Comparison of ENCODE assay signal across 1 fruit fly cellular context in genomic region chr2L:18945765-18946552, dm6.
TF ChIP-seq lines count a peak whose summit lies in the region.

TSS of gene CG46304 (plus strand) at chr2L:18946305.

TF ChIP-seq in whole organism, prepupa, 60 proteins besides CTCF, POLR2A, EP300 and RAD21 (continued from another document):
- TF ChIP-seq CG11762 (GFP tag; optimal IDR thresholded peaks at IDR 0.05; lab: Kevin White, UChicago; ENCODE audit: insufficient read depth) = peak; percentile 6
- peak; percentile 22 for TF ChIP-seq Sox15 (GFP tag; optimal IDR thresholded peaks at IDR 0.05; lab: Kevin White, UChicago)
- peak; percentile 54 for TF ChIP-seq CG31627 (GFP tag; optimal IDR thresholded peaks at IDR 0.05; lab: Kevin White, UChicago)
- peak; percentile 32 for TF ChIP-seq acj6 (GFP tag; optimal IDR thresholded peaks at IDR 0.05; lab: Kevin White, UChicago)
- TF ChIP-seq CG7368 (GFP tag; optimal IDR thresholded peaks at IDR 0.05; lab: Kevin White, UChicago) = no peak
- no peak for TF ChIP-seq CG8119 (GFP tag; IDR thresholded peaks at IDR 0.05; lab: Robert Waterston, UW)
- peak; percentile 33 for TF ChIP-seq pdm3 (GFP tag; optimal IDR thresholded peaks at IDR 0.05; lab: Kevin White, UChicago)
- peak; percentile 29 for TF ChIP-seq Eip75B (GFP tag; optimal IDR thresholded peaks at IDR 0.05; lab: Kevin White, UChicago)
- TF ChIP-seq CG8632 (GFP tag; optimal IDR thresholded peaks at IDR 0.05; lab: Kevin White, UChicago) = peak; percentile 1
- TF ChIP-seq Lpt (GFP tag; optimal IDR thresholded peaks at IDR 0.05; lab: Kevin White, UChicago) = peak; percentile 61
- peak; percentile 68 for TF ChIP-seq Sox14 (GFP tag; optimal IDR thresholded peaks at IDR 0.05; lab: Kevin White, UChicago)
- TF ChIP-seq fd85E (GFP tag; optimal IDR thresholded peaks at IDR 0.05; lab: Kevin White, UChicago) = no peak
- TF ChIP-seq CG6276 (GFP tag; optimal IDR thresholded peaks at IDR 0.05; lab: Kevin White, UChicago) = no peak
- peak; percentile 51 for TF ChIP-seq spab (GFP tag; optimal IDR thresholded peaks at IDR 0.05; lab: Kevin White, UChicago)
- TF ChIP-seq svp (GFP tag; lab: Kevin White, UChicago) = peak; percentile 83
- TF ChIP-seq Hr4 (GFP tag; optimal IDR thresholded peaks at IDR 0.05; lab: Kevin White, UChicago) = peak; percentile 23
- TF ChIP-seq CG11902 (GFP tag; optimal IDR thresholded peaks at IDR 0.05; lab: Kevin White, UChicago) = peak; percentile 6
- TF ChIP-seq lz (GFP tag; optimal IDR thresholded peaks at IDR 0.05; lab: Kevin White, UChicago) = peak; percentile 53
- TF ChIP-seq Met (GFP tag; optimal IDR thresholded peaks at IDR 0.05; lab: Kevin White, UChicago) = peak; percentile 55
- peak; percentile 39 for TF ChIP-seq CG3919 (GFP tag; optimal IDR thresholded peaks at IDR 0.05; lab: Kevin White, UChicago)
- peak; percentile 9 for TF ChIP-seq CG34406 (GFP tag; optimal IDR thresholded peaks at IDR 0.05; lab: Kevin White, UChicago)
- peak; percentile 33 for TF ChIP-seq CG10669 (GFP tag; optimal IDR thresholded peaks at IDR 0.05; lab: Kevin White, UChicago)
- peak; percentile 25 for TF ChIP-seq cyc (GFP tag; optimal IDR thresholded peaks at IDR 0.05; lab: Kevin White, UChicago)
- TF ChIP-seq Ets96B (tag; optimal IDR thresholded peaks at IDR 0.05; lab: Kevin White, UChicago) = peak; percentile 38
